Worm (Caenorhabditis elegans) whole organism, L3 larva: Measurements from ENCODE around the gene nspc-19.

Experiments
- ceh-82 ChIP-seq: fragments of 150-350 bp; optimal IDR thresholded peaks from 2 replicates; lab custom pipeline; 2014; ENCODE audit warnings: missing biosample characterization, missing genetic modification characterization
- mdl-1 ChIP-seq: fragments of 150-350 bp; optimal IDR thresholded peaks from 2 replicates; lab custom pipeline; 2014; ENCODE audit warnings: missing biosample characterization, missing genetic modification characterization
- nfya-1 ChIP-seq: sonication (generic microtip); optimal IDR thresholded peaks from 2 replicates; lab custom pipeline; 2017; ENCODE audit warnings: missing genetic modification characterization, mild to moderate bottlenecking, missing compliant biosample characterization, antibody characterized with exemption, moderate library complexity; ENCODE audit not compliant: insufficient read depth
- nhr-11 ChIP-seq: fragments of 150-350 bp; optimal IDR thresholded peaks from 2 replicates; lab custom pipeline; 2014; ENCODE audit warnings: missing biosample characterization, missing genetic modification characterization
- nhr-25 ChIP-seq: sonication (generic microtip); optimal IDR thresholded peaks from 2 replicates; lab custom pipeline; 2017; ENCODE audit warnings: missing biosample characterization, missing genetic modification characterization
- sea-2 ChIP-seq: fragments of 150-350 bp; sonication (generic microtip); optimal IDR thresholded peaks from 4 replicates; lab custom pipeline; 2014; ENCODE audit warnings: missing biosample characterization, missing genetic modification reagents, missing genetic modification characterization
- snpc-4 ChIP-seq: fragments of 150-350 bp; optimal IDR thresholded peaks from 2 replicates; lab custom pipeline; 2014; ENCODE audit warnings: missing biosample characterization, missing genetic modification characterization

- TF ChIP-seq nfya-1 (tag; lab: Kevin White, UChicago) (peak; percentile 63), ceh-82 (tag; lab: Kevin White, UChicago) (no peak), sea-2 (GFP tag; lab: Kevin White, UChicago) (no peak), nhr-25 (no peak), nhr-11 (tag; lab: Kevin White, UChicago) (peak; percentile 93), snpc-4 (tag; lab: Kevin White, UChicago) (no peak), mdl-1 (tag; lab: Kevin White, UChicago) (no peak)
Measured at ce11 chrX:14562286-14563086, 34.0 kb downstream of the nspc-19 start.
